Fruit fly (Drosophila melanogaster): Measurements from ENCODE around the gene CG18754.
A peak's percentile ranks its signal among the peaks of the same experiment; 100 is the strongest.

The CG18754 gene

dm6 chr3R:23673084-23673483 is 10.8 kb upstream of the CG18754 start:
- no peak for TF ChIP-seq CG11247 (GFP tag; IDR thresholded peaks at IDR 0.05)
- peak; percentile 16 for TF ChIP-seq Ets65A (GFP tag)
- no peak for TF ChIP-seq Adf1 (GFP tag; IDR thresholded peaks at IDR 0.05)
- no peak for TF ChIP-seq ato (GFP tag; IDR thresholded peaks at IDR 0.05; ENCODE audit: partially characterized antibody)
- TF ChIP-seq bsh (GFP tag; optimal IDR thresholded peaks at IDR 0.05) = no peak
- no peak for TF ChIP-seq Oaz (GFP tag; IDR thresholded peaks at IDR 0.05)
- no peak for TF ChIP-seq gsb (GFP tag; IDR thresholded peaks at IDR 0.05)
- TF ChIP-seq CG6689 (GFP tag; IDR thresholded peaks at IDR 0.05) = no peak
- TF ChIP-seq Nf-YA (GFP tag; IDR thresholded peaks at IDR 0.05) = no peak
- TF ChIP-seq Hand (GFP tag; optimal IDR thresholded peaks at IDR 0.05) = no peak
- TF ChIP-seq Fer2 (tag; optimal IDR thresholded peaks at IDR 0.05) = no peak
- TF ChIP-seq CG7786 (GFP tag; optimal IDR thresholded peaks at IDR 0.05) = no peak
- TF ChIP-seq Usf (GFP tag; optimal IDR thresholded peaks at IDR 0.05) = no peak
- TF ChIP-seq MESR4 (GFP tag; optimal IDR thresholded peaks at IDR 0.05) = no peak
- no peak for TF ChIP-seq CG32767 (GFP tag; IDR thresholded peaks at IDR 0.05)
- TF ChIP-seq CG17186 (GFP tag; optimal IDR thresholded peaks at IDR 0.05) = no peak
- TF ChIP-seq CG15601 (tag; optimal IDR thresholded peaks at IDR 0.05) = peak; percentile 64

dm6 chr3R:23674369-23674768 is 9.5 kb upstream of the CG18754 start:
- TF ChIP-seq CoRest (tag; optimal IDR thresholded peaks at IDR 0.05) (no peak), MTF-1 (GFP tag; optimal IDR thresholded peaks at IDR 0.05; ENCODE audit: borderline replicate concordance) (no peak), CG7963 (GFP tag; IDR thresholded peaks at IDR 0.05; ENCODE audit: partially characterized antibody) (no peak), Spps (tag; optimal IDR thresholded peaks at IDR 0.05) (no peak), Atf3 (GFP tag; optimal IDR thresholded peaks at IDR 0.05) (no peak), bcd (GFP tag; optimal IDR thresholded peaks at IDR 0.05) (no peak), CG17829 (tag; optimal IDR thresholded peaks at IDR 0.05) (no peak), cato (GFP tag; optimal IDR thresholded peaks at IDR 0.05; ENCODE audit: borderline replicate concordance) (no peak), CG1832 (GFP tag; optimal IDR thresholded peaks at IDR 0.05) (no peak), Tbp (GFP tag; optimal IDR thresholded peaks at IDR 0.05) (no peak), CG17802 (tag; optimal IDR thresholded peaks at IDR 0.05) (no peak), CG1647 (GFP tag; optimal IDR thresholded peaks at IDR 0.05) (no peak), CG2120 (GFP tag; optimal IDR thresholded peaks at IDR 0.05) (no peak), crp (GFP tag; optimal IDR thresholded peaks at IDR 0.05) (no peak), bigmax (GFP tag; optimal IDR thresholded peaks at IDR 0.05) (no peak)

- no peak for TF ChIP-seq lbe (GFP tag; optimal IDR thresholded peaks at IDR 0.05)
- no peak for TF ChIP-seq CG16815 (GFP tag; optimal IDR thresholded peaks at IDR 0.05)
- no peak for TF ChIP-seq Ravus (GFP tag; IDR thresholded peaks at IDR 0.05)
- TF ChIP-seq Chrac-16 (GFP tag; optimal IDR thresholded peaks at IDR 0.05) = no peak
- no peak for TF ChIP-seq Sry-β (GFP tag; optimal IDR thresholded peaks at IDR 0.05)
- TF ChIP-seq dysf (GFP tag; IDR thresholded peaks at IDR 0.05) = no peak
- no peak for TF ChIP-seq oc (tag; optimal IDR thresholded peaks at IDR 0.05)
- no peak for TF ChIP-seq CG13424 (tag; optimal IDR thresholded peaks at IDR 0.05)
- TF ChIP-seq Hr78 (GFP tag; optimal IDR thresholded peaks at IDR 0.05) = no peak
- no peak for TF ChIP-seq maf-S (GFP tag; optimal IDR thresholded peaks at IDR 0.05)
- no peak for TF ChIP-seq HLH54F (GFP tag; optimal IDR thresholded peaks at IDR 0.05)
- no peak for TF ChIP-seq CG8281 (tag; optimal IDR thresholded peaks at IDR 0.05)
- TF ChIP-seq cas (GFP tag; IDR thresholded peaks at IDR 0.05) = no peak
- no peak for TF ChIP-seq CG15601 (tag; optimal IDR thresholded peaks at IDR 0.05)
- TF ChIP-seq CG14441 (GFP tag; IDR thresholded peaks at IDR 0.05) = no peak
- TF ChIP-seq dimm (GFP tag; IDR thresholded peaks at IDR 0.05) = no peak
These were observed 8.2 kb upstream of the CG18754 start for dm6 chr3R:23675646-23676045.
